Fruit fly (Drosophila melanogaster): ENCODE results near the gene LysX.
A peak's percentile ranks its signal among the peaks of the same experiment; 100 is the strongest.

Gene LysX

dm6 chr3L:1200357-1201051 lies 5.4 kb upstream of the LysX start, which contains the start of gene mwh:
mwh (plus strand) TSS chr3L:1200786.
- peak; percentile 13 for TF ChIP-seq CG12769 (tag; optimal IDR thresholded peaks at IDR 0.05)
- TF ChIP-seq wdn (GFP tag; IDR thresholded peaks at IDR 0.05): no peak
- TF ChIP-seq Gsc (GFP tag; IDR thresholded peaks at IDR 0.05): no peak
- no peak for TF ChIP-seq fd3F (GFP tag; optimal IDR thresholded peaks at IDR 0.05)
- 0 out of 2 replicates have a peak, but pooled peaks have one; percentile 32 for TF ChIP-seq vvl (GFP tag; IDR thresholded peaks at IDR 0.05)
- no peak for TF ChIP-seq zfh1 (GFP tag; IDR thresholded peaks at IDR 0.05)
- TF ChIP-seq Neu2 (GFP tag; optimal IDR thresholded peaks at IDR 0.05; ENCODE audit: borderline replicate concordance): no peak
- TF ChIP-seq chinmo (GFP tag; IDR thresholded peaks at IDR 0.05; ENCODE audit: partially characterized antibody): 0 out of 4 replicates have a peak, but pooled peaks have one; percentile 34
- peak; percentile 5 for TF ChIP-seq Deaf1 (tag; optimal IDR thresholded peaks at IDR 0.05)
- peak; percentile 16 for TF ChIP-seq sens (GFP tag)
- TF ChIP-seq CG31388 (GFP tag; optimal IDR thresholded peaks at IDR 0.05): no peak
- no peak for TF ChIP-seq CG2129 (GFP tag; IDR thresholded peaks at IDR 0.05; ENCODE audit: partially characterized antibody)
- peak; percentile 54 for TF ChIP-seq Vsx1 (GFP tag; optimal IDR thresholded peaks at IDR 0.05)
- no peak for TF ChIP-seq CG12942 (GFP tag; optimal IDR thresholded peaks at IDR 0.05)
- no peak for TF ChIP-seq ems (GFP tag; optimal IDR thresholded peaks at IDR 0.05)
- TF ChIP-seq CG1529 (GFP tag; optimal IDR thresholded peaks at IDR 0.05): no peak
- TF ChIP-seq CG1024 (GFP tag; IDR thresholded peaks at IDR 0.05): no peak
- peak; percentile 35 for TF ChIP-seq Med (GFP tag)
- TF ChIP-seq lov (optimal IDR thresholded peaks at IDR 0.05): no peak
- TF ChIP-seq lov (GFP tag; IDR thresholded peaks at IDR 0.05): 0 out of 3 replicates have a peak, but pooled peaks have one; percentile 41
- no peak for TF ChIP-seq CG8290 (GFP tag; optimal IDR thresholded peaks at IDR 0.05)
- peak in 1 of 2 experiments; percentile 4 for TF ChIP-seq CG8290 (tag; optimal IDR thresholded peaks at IDR 0.05)
- TF ChIP-seq CG13775 (GFP tag; optimal IDR thresholded peaks at IDR 0.05): no peak
- peak; percentile 66 for TF ChIP-seq CG5180 (GFP tag; optimal IDR thresholded peaks at IDR 0.05)
- TF ChIP-seq CG8281 (tag; optimal IDR thresholded peaks at IDR 0.05): no peak
- peak; percentile 10 for TF ChIP-seq oc (tag; optimal IDR thresholded peaks at IDR 0.05)
- TF ChIP-seq Bgb (GFP tag; IDR thresholded peaks at IDR 0.05; ENCODE audit: partially characterized antibody): no peak
- TF ChIP-seq croc (GFP tag; conservative IDR thresholded peaks at IDR 0.05): no peak
- no peak for TF ChIP-seq CG12219 (GFP tag; optimal IDR thresholded peaks at IDR 0.05)

dm6 chr3L:1195868-1196552 lies 908 bp upstream of the LysX start, which contains the start of gene Aplip1:
Aplip1 (plus strand) TSS chr3L:1196317.
- TF ChIP-seq BEAF-32 (GFP tag; optimal IDR thresholded peaks at IDR 0.05): no peak
- TF ChIP-seq CG2120 (GFP tag; optimal IDR thresholded peaks at IDR 0.05): peak; percentile 46
- no peak for TF ChIP-seq knrl (GFP tag; IDR thresholded peaks at IDR 0.05; ENCODE audit: partially characterized antibody)
- TF ChIP-seq bigmax (GFP tag; optimal IDR thresholded peaks at IDR 0.05): no peak
- TF ChIP-seq CG2678 (tag; optimal IDR thresholded peaks at IDR 0.05): peak; percentile 39
- no peak for TF ChIP-seq Jarid2 (GFP tag; optimal IDR thresholded peaks at IDR 0.05)
- no peak for TF ChIP-seq Hmx (GFP tag; optimal IDR thresholded peaks at IDR 0.05)
- no peak for TF ChIP-seq so (GFP tag; IDR thresholded peaks at IDR 0.05)
- no peak for TF ChIP-seq prd (optimal IDR thresholded peaks at IDR 0.05)
- TF ChIP-seq prd (GFP tag; IDR thresholded peaks at IDR 0.05): 0 out of 3 replicates have a peak, but pooled peaks have one; percentile 32
- no peak for TF ChIP-seq cwo (GFP tag; optimal IDR thresholded peaks at IDR 0.05)
- TF ChIP-seq CG1603 (tag; optimal IDR thresholded peaks at IDR 0.05): no peak
- peak; percentile 16 for TF ChIP-seq sens (GFP tag)
- TF ChIP-seq Fer1 (GFP tag; optimal IDR thresholded peaks at IDR 0.05): peak; percentile 9
- peak; percentile 50 for TF ChIP-seq mam (GFP tag; optimal IDR thresholded peaks at IDR 0.05)
- TF ChIP-seq CG11723 (GFP tag; optimal IDR thresholded peaks at IDR 0.05): no peak
- TF ChIP-seq rib (GFP tag; IDR thresholded peaks at IDR 0.05): no peak
- TF ChIP-seq ttk (GFP tag; IDR thresholded peaks at IDR 0.05): no peak
- TF ChIP-seq lilli (GFP tag; optimal IDR thresholded peaks at IDR 0.05): no peak
- TF ChIP-seq NFAT (GFP tag; IDR thresholded peaks at IDR 0.05): 0 out of 2 replicates have a peak, but pooled peaks have one; percentile 33
- no peak for TF ChIP-seq Xbp1 (GFP tag; optimal IDR thresholded peaks at IDR 0.05)
- TF ChIP-seq CG14860 (GFP tag; IDR thresholded peaks at IDR 0.05; ENCODE audit: partially characterized antibody): no peak
